Fruit fly (Drosophila melanogaster) whole organism, embryonic: ENCODE results near the gene CG12017.

Experiments used
- Adf1 ChIP-seq: fragments of 200-800 bp; sonication (Bioruptor generic); IDR thresholded peaks from 2 replicates; pipeline ENCODE4 v1.3.6; 2022; ENCODE audit warnings: missing biosample characterization, missing genetic modification characterization
- Atf6 ChIP-seq: fragments of 200-800 bp; sonication (Bioruptor generic); IDR thresholded peaks from 2 replicates; pipeline ENCODE4 v1.3.6; 2022; ENCODE audit warnings: missing biosample characterization, missing genetic modification characterization
- C15 ChIP-seq: fragments of 200-800 bp; sonication (Bioruptor generic); IDR thresholded peaks from 3 replicates; pipeline ENCODE4 v1.3.6; 2022; ENCODE audit warnings: missing biosample characterization, missing genetic modification characterization
- CG11398 ChIP-seq: fragments of 200-800 bp; sonication (Bioruptor generic); optimal IDR thresholded peaks from 2 replicates; lab custom pipeline; 2016; ENCODE audit warnings: missing biosample characterization, missing genetic modification characterization
- CG11696 ChIP-seq: fragments of 200-800 bp; sonication (Bioruptor generic); IDR thresholded peaks from 2 replicates; pipeline ENCODE4 v1.3.6; 2022; ENCODE audit warnings: missing biosample characterization, missing genetic modification characterization
- CG11723 ChIP-seq: fragments of 200-800 bp; sonication (Bioruptor generic); optimal IDR thresholded peaks from 2 replicates; lab custom pipeline; 2017; ENCODE audit warnings: missing biosample characterization, mild to moderate bottlenecking, missing genetic modification characterization
- CG12299 ChIP-seq: fragments of 200-800 bp; sonication (Bioruptor generic); optimal IDR thresholded peaks from 2 replicates; lab custom pipeline; 2018; ENCODE audit warnings: missing biosample characterization, mild to moderate bottlenecking, missing genetic modification characterization
- CG12391 ChIP-seq: fragments of 200-800 bp; sonication (Bioruptor generic); optimal IDR thresholded peaks from 3 replicates; lab custom pipeline; 2018; ENCODE audit warnings: missing biosample characterization, mild to moderate bottlenecking, missing genetic modification characterization, moderate library complexity
- CG14050 ChIP-seq: fragments of 200-800 bp; sonication (Bioruptor generic); IDR thresholded peaks from 3 replicates; pipeline ENCODE4 v1.3.6; 2022; ENCODE audit warnings: missing biosample characterization, missing genetic modification characterization
- CG14710 ChIP-seq: fragments of 200-800 bp; sonication (Bioruptor generic); optimal IDR thresholded peaks from 3 replicates; lab custom pipeline; 2019; ENCODE audit warnings: missing biosample characterization, mild to moderate bottlenecking, missing genetic modification characterization, moderate library complexity
- CG17568 ChIP-seq: fragments of 200-800 bp; sonication (Bioruptor generic); optimal IDR thresholded peaks from 2 replicates; lab custom pipeline; 2018; ENCODE audit warnings: missing biosample characterization, mild to moderate bottlenecking, missing genetic modification characterization, moderate library complexity
- CG17829 ChIP-seq: fragments of 200-800 bp; optimal IDR thresholded peaks from 2 replicates; lab custom pipeline; 2019; ENCODE audit warnings: missing biosample characterization, mild to moderate bottlenecking, missing genetic modification characterization, moderate library complexity
- CG18011 ChIP-seq: fragments of 200-800 bp; sonication (Bioruptor generic); optimal IDR thresholded peaks from 2 replicates; lab custom pipeline; 2017; ENCODE audit warnings: missing biosample characterization, missing genetic modification characterization, mild to moderate bottlenecking, moderate library complexity, missing genotype
- CG1832 ChIP-seq: fragments of 200-800 bp; sonication (Bioruptor generic); optimal IDR thresholded peaks from 2 replicates; lab custom pipeline; 2017; ENCODE audit warnings: missing biosample characterization, mild to moderate bottlenecking, missing genetic modification characterization, inconsistent platforms
- CG18599 ChIP-seq: fragments of 200-800 bp; sonication (Bioruptor generic); optimal IDR thresholded peaks from 3 replicates; lab custom pipeline; 2017; ENCODE audit warnings: missing biosample characterization, missing genetic modification characterization, mild to moderate bottlenecking, moderate library complexity, missing genetic modification reagents
- CG2199 ChIP-seq: fragments of 200-800 bp; sonication (Bioruptor generic); IDR thresholded peaks from 3 replicates; pipeline ENCODE4 v1.3.6; 2022; ENCODE audit warnings: missing biosample characterization, missing genetic modification characterization
- CG31365 ChIP-seq: fragments of 200-800 bp; sonication (Bioruptor generic); optimal IDR thresholded peaks from 2 replicates; lab custom pipeline; 2018; ENCODE audit warnings: missing biosample characterization, mild to moderate bottlenecking, missing genetic modification characterization
- CG3838 ChIP-seq: fragments of 200-800 bp; sonication (Bioruptor generic); optimal IDR thresholded peaks from 3 replicates; lab custom pipeline; 2016; ENCODE audit warnings: missing biosample characterization, missing genetic modification characterization
- CG6254 ChIP-seq: fragments of 200-800 bp; sonication (Bioruptor generic); optimal IDR thresholded peaks from 3 replicates; lab custom pipeline; 2017; ENCODE audit warnings: mild to moderate bottlenecking, missing biosample characterization, missing genetic modification reagents, missing genetic modification characterization
- CG7271 ChIP-seq: fragments of 200-800 bp; sonication (Bioruptor generic); optimal IDR thresholded peaks from 2 replicates; lab custom pipeline; 2018; ENCODE audit warnings: missing biosample characterization, mild to moderate bottlenecking, missing genetic modification characterization, moderate library complexity
- CG8388 ChIP-seq: fragments of 200-800 bp; sonication (Bioruptor generic); optimal IDR thresholded peaks from 2 replicates; lab custom pipeline; 2019; ENCODE audit warnings: missing biosample characterization, mild to moderate bottlenecking, missing genetic modification characterization, moderate library complexity
- CG8478 ChIP-seq: fragments of >200 bp; optimal IDR thresholded peaks from 2 replicates; lab custom pipeline; 2018
- CG9437 ChIP-seq: fragments of 200-800 bp; sonication (Bioruptor generic); optimal IDR thresholded peaks from 2 replicates; lab custom pipeline; 2018; ENCODE audit warnings: missing biosample characterization, mild to moderate bottlenecking, missing genetic modification characterization
- CG9797 ChIP-seq: fragments of 200-800 bp; sonication (Bioruptor generic); optimal IDR thresholded peaks from 3 replicates; lab custom pipeline; 2018; ENCODE audit warnings: missing biosample characterization, mild to moderate bottlenecking, missing genetic modification characterization
- CG9876 ChIP-seq: fragments of 200-800 bp; sonication (Bioruptor generic); optimal IDR thresholded peaks from 2 replicates; lab custom pipeline; 2016; ENCODE audit warnings: missing biosample characterization, missing genetic modification characterization
- CHES-1-like ChIP-seq: fragments of 200-800 bp; sonication (Bioruptor generic); optimal IDR thresholded peaks from 2 replicates; lab custom pipeline; 2016; ENCODE audit warnings: missing biosample characterization, missing genetic modification characterization
- Dip2 ChIP-seq: fragments of 200-800 bp; sonication (Bioruptor generic); IDR thresholded peaks from 2 replicates; pipeline ENCODE4 v1.3.6; 2022; ENCODE audit warnings: missing biosample characterization, missing genetic modification characterization
- Ets65A ChIP-seq: fragments of 200-800 bp; sonication (Bioruptor generic); peaks from one replicate; lab custom pipeline; 2016; ENCODE audit warnings: missing biosample characterization, missing genetic modification characterization
- H15 ChIP-seq: fragments of 200-800 bp; sonication (Bioruptor generic); IDR thresholded peaks from 3 replicates; pipeline ENCODE4 v1.3.6; 2022; ENCODE audit warnings: missing biosample characterization, missing genetic modification characterization
- HmgZ ChIP-seq: fragments of 200-800 bp; sonication (Bioruptor generic); optimal IDR thresholded peaks from 2 replicates; lab custom pipeline; 2018; ENCODE audit warnings: missing biosample characterization, mild to moderate bottlenecking, missing genetic modification characterization
- Hmx ChIP-seq: fragments of 200-800 bp; sonication (Bioruptor generic); optimal IDR thresholded peaks from 2 replicates; lab custom pipeline; 2016; ENCODE audit warnings: missing biosample characterization, missing genetic modification characterization
- Jarid2 ChIP-seq: fragments of 200-800 bp; sonication (Bioruptor generic); optimal IDR thresholded peaks from 3 replicates; lab custom pipeline; 2017; ENCODE audit warnings: mild to moderate bottlenecking, missing biosample characterization, missing genetic modification reagents, missing genetic modification characterization
- Neu2 ChIP-seq: fragments of 200-800 bp; sonication (Bioruptor generic); optimal IDR thresholded peaks from 3 replicates; lab custom pipeline; 2016; ENCODE audit warnings: missing biosample characterization, missing genetic modification characterization, borderline replicate concordance
- Optix ChIP-seq: fragments of 200-800 bp; sonication (Bioruptor generic); IDR thresholded peaks from 3 replicates; pipeline ENCODE4 v1.3.6; 2022; ENCODE audit warnings: missing biosample characterization, missing genetic modification characterization
- bsh ChIP-seq, 2 experiments: fragments of 200-800 bp; sonication (Bioruptor generic); optimal IDR thresholded peaks; 2 replicates each; lab custom pipeline; 2017 to 2018; ENCODE audit warnings: mild to moderate bottlenecking in 2 of 2, missing biosample characterization in 2 of 2, missing genetic modification characterization in 2 of 2, moderate library complexity in 1 of 2
- crc ChIP-seq: fragments of 200-800 bp; sonication (Bioruptor generic); optimal IDR thresholded peaks from 2 replicates; lab custom pipeline; 2016; ENCODE audit warnings: missing biosample characterization, missing genetic modification characterization
- crol ChIP-seq: fragments of 200-800 bp; sonication (Bioruptor generic); IDR thresholded peaks from 2 replicates; pipeline ENCODE4 v1.3.6; 2022; ENCODE audit warnings: missing biosample characterization, missing genetic modification characterization
- dimm ChIP-seq: fragments of 200-800 bp; sonication (Bioruptor generic); IDR thresholded peaks from 2 replicates; pipeline ENCODE4 v1.3.6; 2022; ENCODE audit warnings: missing biosample characterization, missing genetic modification characterization
- eve ChIP-seq, 2 experiments: fragments of >200 bp; optimal IDR thresholded peaks; 2 replicates each; lab custom pipeline; 2017; ENCODE audit warnings: missing biosample characterization in 2 of 2, missing genetic modification characterization in 2 of 2
- eyg ChIP-seq: fragments of 200-800 bp; sonication (Bioruptor generic); optimal IDR thresholded peaks from 3 replicates; lab custom pipeline; 2016; ENCODE audit warnings: missing biosample characterization, missing genetic modification characterization
- fru ChIP-seq: fragments of >200 bp; optimal IDR thresholded peaks from 2 replicates; lab custom pipeline; 2017
- ftz-f1 ChIP-seq: fragments of 200-800 bp; sonication (Bioruptor generic); optimal IDR thresholded peaks from 2 replicates; lab custom pipeline; 2016; ENCODE audit warnings: missing biosample characterization, missing genetic modification characterization
- ham ChIP-seq: fragments of 200-800 bp; sonication (Bioruptor generic); IDR thresholded peaks from 2 replicates; pipeline ENCODE4 v1.3.6; 2022; ENCODE audit warnings: missing biosample characterization, missing genetic modification characterization
- jumu ChIP-seq: fragments of 200-800 bp; sonication (Bioruptor generic); optimal IDR thresholded peaks from 3 replicates; lab custom pipeline; 2016; ENCODE audit warnings: missing biosample characterization, missing genetic modification characterization
- mam ChIP-seq: fragments of 200-800 bp; sonication (Bioruptor generic); optimal IDR thresholded peaks from 3 replicates; lab custom pipeline; 2016; ENCODE audit warnings: missing biosample characterization, missing genetic modification characterization
- nom ChIP-seq: fragments of 200-800 bp; sonication (Bioruptor generic); optimal IDR thresholded peaks from 2 replicates; lab custom pipeline; 2017; ENCODE audit warnings: missing biosample characterization, missing genetic modification characterization, mild to moderate bottlenecking, moderate library complexity, missing genetic modification reagents
- p53 ChIP-seq: fragments of 200-800 bp; sonication (Bioruptor generic); optimal IDR thresholded peaks from 2 replicates; lab custom pipeline; 2016; ENCODE audit warnings: missing biosample characterization, missing genetic modification characterization
- pum ChIP-seq: fragments of 200-800 bp; sonication (Bioruptor generic); optimal IDR thresholded peaks from 2 replicates; lab custom pipeline; 2016; ENCODE audit warnings: missing biosample characterization, missing genetic modification characterization
- vfl ChIP-seq: fragments of 200-800 bp; sonication (Bioruptor generic); optimal IDR thresholded peaks from 2 replicates; lab custom pipeline; 2016; ENCODE audit warnings: missing biosample characterization, missing genetic modification characterization
- vnd ChIP-seq: fragments of 200-800 bp; sonication (Bioruptor generic); IDR thresholded peaks from 3 replicates; pipeline ENCODE4 v1.3.6; 2022; ENCODE audit warnings: missing biosample characterization, missing genetic modification characterization; ENCODE audit not compliant: partially characterized antibody
- vvl ChIP-seq: fragments of 200-800 bp; sonication (Bioruptor generic); IDR thresholded peaks from 2 replicates; pipeline ENCODE4 v1.3.6; 2022; ENCODE audit warnings: missing biosample characterization, missing genetic modification characterization
- zen ChIP-seq: fragments of 200-800 bp; sonication (Bioruptor generic); optimal IDR thresholded peaks from 3 replicates; lab custom pipeline; 2018; ENCODE audit warnings: missing biosample characterization, mild to moderate bottlenecking, missing genetic modification characterization, moderate library complexity

CG12017 gene

DNA sequence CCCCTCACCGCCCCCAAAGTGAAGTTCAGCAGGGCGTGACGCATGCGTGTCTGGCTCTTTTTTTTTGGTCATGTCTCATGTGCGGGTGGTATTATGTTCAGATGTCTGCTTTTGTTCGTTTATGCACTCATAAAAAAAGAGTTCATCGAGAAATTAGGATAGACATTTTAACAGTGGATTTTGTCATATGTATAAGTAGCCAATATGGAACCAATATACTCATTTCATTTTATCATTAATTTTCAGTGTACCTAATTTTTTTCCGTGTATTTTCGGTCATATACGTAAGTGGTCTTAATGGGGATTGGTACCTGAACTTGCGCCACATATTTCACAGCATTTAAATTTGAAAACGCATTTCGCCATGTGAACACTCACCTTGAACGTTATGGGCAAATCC lies 20.3 kb downstream of the CG12017 start (continued):
- TF ChIP-seq p53 (GFP tag; lab: Kevin White, UChicago): no peak
- TF ChIP-seq CG14050 (GFP tag; lab: Robert Waterston, UW): peak; percentile 61
- peak; percentile 61 for TF ChIP-seq CG12391
- peak in 1 of 2 experiments; percentile 66 for TF ChIP-seq bsh (GFP tag; optimal IDR thresholded peaks at IDR 0.05; lab: Kevin White, UChicago)
- TF ChIP-seq CG2199 (GFP tag; lab: Robert Waterston, UW): peak; percentile 69; the same call in 1 of the 3 replicates
- peak; percentile 61 for TF ChIP-seq CG18599 (GFP tag; lab: Kevin White, UChicago)
- peak; percentile 15 for TF ChIP-seq CG31365 (tag; lab: Kevin White, UChicago)
- TF ChIP-seq CG11696: peak; percentile 55; the same call in 1 of the 2 replicates
- TF ChIP-seq zen (tag; lab: Kevin White, UChicago): peak; percentile 10
- TF ChIP-seq CG11398: no peak
- peak in 1 of 2 experiments; percentile 83 for TF ChIP-seq eve (GFP tag; optimal IDR thresholded peaks at IDR 0.05; lab: Kevin White, UChicago)
- TF ChIP-seq CG9876 (GFP tag; lab: Kevin White, UChicago): no peak
- peak; percentile 45; the same call in 1 of the 3 replicates for TF ChIP-seq Optix (GFP tag; lab: Robert Waterston, UW)
- peak; percentile 60 for TF ChIP-seq CG14710 (tag; lab: Kevin White, UChicago)
- TF ChIP-seq Ets65A (GFP tag; lab: Kevin White, UChicago): peak; percentile 60
- peak; percentile 0 for TF ChIP-seq CG12299 (tag; lab: Kevin White, UChicago)
- TF ChIP-seq Adf1 (GFP tag; lab: Robert Waterston, UW): no peak
- peak; percentile 34 for TF ChIP-seq pum (GFP tag; lab: Kevin White, UChicago)
- TF ChIP-seq fru: no peak
- TF ChIP-seq Dip2: no peak
- peak; percentile 85 for TF ChIP-seq vvl (GFP tag; lab: Robert Waterston, UW)
- peak; percentile 57; the same call in 1 of the 2 replicates for TF ChIP-seq Atf6 (GFP tag; lab: Robert Waterston, UW)
- TF ChIP-seq CG3838 (GFP tag; lab: Kevin White, UChicago): no peak
- TF ChIP-seq CG8388: peak; percentile 63
- TF ChIP-seq CG11723 (GFP tag; lab: Kevin White, UChicago): no peak
- TF ChIP-seq CG7271: no peak
- TF ChIP-seq CG18011 (GFP tag; lab: Kevin White, UChicago): no peak
- TF ChIP-seq H15: peak; percentile 70; the same call in 1 of the 3 replicates
- no peak for TF ChIP-seq CG1832 (GFP tag; lab: Kevin White, UChicago)
- TF ChIP-seq vfl (GFP tag; lab: Kevin White, UChicago): no peak
- TF ChIP-seq Jarid2 (GFP tag; lab: Kevin White, UChicago): no peak
- 0 out of 3 replicates have a peak, but pooled peaks have one; percentile 55 for TF ChIP-seq C15 (GFP tag; lab: Robert Waterston, UW)
- no peak for TF ChIP-seq CHES-1-like
- no peak for TF ChIP-seq dimm (GFP tag; lab: Robert Waterston, UW)
- TF ChIP-seq HmgZ: peak; percentile 8
- TF ChIP-seq CG17829 (tag; lab: Kevin White, UChicago): peak; percentile 41
- no peak for TF ChIP-seq CG8478 (lab: Kevin White, UChicago)
- TF ChIP-seq eyg (GFP tag; lab: Kevin White, UChicago): peak; percentile 27
- peak; percentile 49 for TF ChIP-seq CG6254 (GFP tag; lab: Kevin White, UChicago)
- TF ChIP-seq Hmx (GFP tag; lab: Kevin White, UChicago): no peak
- peak; percentile 54 for TF ChIP-seq mam (GFP tag; lab: Kevin White, UChicago)
- peak; percentile 12 for TF ChIP-seq crc (GFP tag; lab: Kevin White, UChicago)
- no peak for TF ChIP-seq vnd (GFP tag; lab: Robert Waterston, UW)
- TF ChIP-seq ftz-f1: no peak
- no peak for TF ChIP-seq crol (GFP tag; lab: Robert Waterston, UW)
- no peak for TF ChIP-seq CG9797 (GFP tag; lab: Kevin White, UChicago)
- TF ChIP-seq nom (GFP tag; lab: Kevin White, UChicago): no peak
- no peak for TF ChIP-seq ham (GFP tag; lab: Robert Waterston, UW)
- peak; percentile 37 for TF ChIP-seq CG9437 (GFP tag; lab: Kevin White, UChicago)
- TF ChIP-seq jumu: no peak
- TF ChIP-seq CG17568 (GFP tag; lab: Kevin White, UChicago): no peak
- no peak for TF ChIP-seq Neu2 (GFP tag; lab: Kevin White, UChicago)
